Fruit fly (Drosophila melanogaster) whole organism, embryonic: ENCODE results near the gene Wdr59.

Experiments used
- Ada2b ChIP-seq: fragments of 200-800 bp; sonication (Bioruptor generic); IDR thresholded peaks from 2 replicates; pipeline ENCODE4 v1.3.6; 2022; ENCODE audit warnings: missing biosample characterization, missing genetic modification characterization
- B-H1 ChIP-seq: fragments of 200-800 bp; sonication (Bioruptor generic); IDR thresholded peaks from 3 replicates; pipeline ENCODE4 v1.3.6; 2022; ENCODE audit warnings: missing biosample characterization, missing genetic modification characterization
- Bteb2 ChIP-seq: fragments of 200-800 bp; sonication (Bioruptor generic); optimal IDR thresholded peaks from 2 replicates; lab custom pipeline; 2016; ENCODE audit warnings: missing biosample characterization, missing genetic modification characterization
- CG12659 ChIP-seq: fragments of 200-800 bp; sonication (Bioruptor generic); optimal IDR thresholded peaks from 3 replicates; lab custom pipeline; 2017; ENCODE audit warnings: mild to moderate bottlenecking, missing biosample characterization, missing genetic modification reagents, missing genetic modification characterization
- CG13775 ChIP-seq: fragments of 200-800 bp; sonication (Bioruptor generic); optimal IDR thresholded peaks from 3 replicates; lab custom pipeline; 2017; ENCODE audit warnings: missing biosample characterization, mild to moderate bottlenecking, missing genetic modification characterization
- CG15514 ChIP-seq: fragments of 200-800 bp; sonication (Bioruptor generic); optimal IDR thresholded peaks from 3 replicates; lab custom pipeline; 2017; ENCODE audit warnings: missing biosample characterization, missing genetic modification characterization, mild to moderate bottlenecking, moderate library complexity, missing genetic modification reagents
- CG16779 ChIP-seq: fragments of 200-800 bp; sonication (Bioruptor generic); IDR thresholded peaks from 2 replicates; pipeline ENCODE4 v1.3.6; 2022; ENCODE audit warnings: missing biosample characterization, missing genetic modification characterization
- CG16815 ChIP-seq: fragments of 200-800 bp; sonication (Bioruptor generic); optimal IDR thresholded peaks from 3 replicates; lab custom pipeline; 2017; ENCODE audit warnings: missing biosample characterization, mild to moderate bottlenecking, missing genetic modification characterization
- CG2712 ChIP-seq: fragments of 200-800 bp; optimal IDR thresholded peaks from 3 replicates; lab custom pipeline; 2019; ENCODE audit warnings: missing biosample characterization, mild to moderate bottlenecking, missing genetic modification characterization, moderate library complexity
- CG2875 ChIP-seq: fragments of 200-800 bp; sonication (Bioruptor generic); optimal IDR thresholded peaks from 2 replicates; lab custom pipeline; 2017; ENCODE audit warnings: missing biosample characterization, mild to moderate bottlenecking, missing genetic modification characterization, missing genetic modification reagents
- CG32532 ChIP-seq: fragments of 200-800 bp; sonication (Bioruptor generic); IDR thresholded peaks from 2 replicates; pipeline ENCODE4 v1.3.6; 2022; ENCODE audit warnings: missing biosample characterization, missing genetic modification characterization
- CG3407 ChIP-seq: fragments of 200-800 bp; sonication (Bioruptor generic); optimal IDR thresholded peaks from 2 replicates; lab custom pipeline; 2018; ENCODE audit warnings: missing biosample characterization, mild to moderate bottlenecking, missing genetic modification characterization
- CG34224 ChIP-seq: fragments of 200-800 bp; sonication (Bioruptor generic); IDR thresholded peaks from 3 replicates; pipeline ENCODE4 v1.3.6; 2022; ENCODE audit warnings: missing biosample characterization, missing genetic modification characterization; ENCODE audit not compliant: partially characterized antibody
- CG6254 ChIP-seq: fragments of 200-800 bp; sonication (Bioruptor generic); optimal IDR thresholded peaks from 3 replicates; lab custom pipeline; 2017; ENCODE audit warnings: mild to moderate bottlenecking, missing biosample characterization, missing genetic modification reagents, missing genetic modification characterization
- CG6689 ChIP-seq: fragments of 200-800 bp; sonication (Bioruptor generic); IDR thresholded peaks from 2 replicates; pipeline ENCODE4 v1.3.6; 2022; ENCODE audit warnings: missing biosample characterization, missing genetic modification characterization
- CG7372 ChIP-seq: fragments of 200-800 bp; sonication (Bioruptor generic); IDR thresholded peaks from 2 replicates; pipeline ENCODE4 v1.3.6; 2022; ENCODE audit warnings: missing biosample characterization, missing genetic modification characterization
- CG7786 ChIP-seq: fragments of 200-800 bp; sonication (Bioruptor generic); optimal IDR thresholded peaks from 2 replicates; lab custom pipeline; 2016; ENCODE audit warnings: missing biosample characterization, missing genetic modification characterization
- CG7928 ChIP-seq: fragments of 200-800 bp; sonication (Bioruptor generic); optimal IDR thresholded peaks from 2 replicates; lab custom pipeline; 2017; ENCODE audit warnings: missing biosample characterization, mild to moderate bottlenecking, missing genetic modification characterization
- CG9437 ChIP-seq: fragments of 200-800 bp; sonication (Bioruptor generic); optimal IDR thresholded peaks from 2 replicates; lab custom pipeline; 2018; ENCODE audit warnings: missing biosample characterization, mild to moderate bottlenecking, missing genetic modification characterization
- D19A ChIP-seq: fragments of 200-800 bp; optimal IDR thresholded peaks from 3 replicates; lab custom pipeline; 2019; ENCODE audit warnings: missing biosample characterization, mild to moderate bottlenecking, missing genetic modification characterization, moderate library complexity
- Dek ChIP-seq: fragments of 200-800 bp; sonication (Bioruptor generic); optimal IDR thresholded peaks from 3 replicates; lab custom pipeline; 2019; ENCODE audit warnings: missing biosample characterization, mild to moderate bottlenecking, missing genetic modification characterization, moderate library complexity
- E2f2 ChIP-seq: fragments of 200-800 bp; sonication (Bioruptor generic); IDR thresholded peaks from 2 replicates; pipeline ENCODE4 v1.3.6; 2022; ENCODE audit warnings: missing biosample characterization, missing genetic modification characterization
- Gug ChIP-seq: fragments of 200-800 bp; sonication (Bioruptor generic); IDR thresholded peaks from 4 replicates; pipeline ENCODE4 v1.3.6; 2022; ENCODE audit warnings: missing biosample characterization, missing genetic modification characterization
- HLH3B ChIP-seq: fragments of 200-800 bp; sonication (Bioruptor generic); IDR thresholded peaks from 2 replicates; pipeline ENCODE4 v1.3.6; 2022; ENCODE audit warnings: missing biosample characterization, missing genetic modification characterization
- HLH4C ChIP-seq: fragments of 200-800 bp; sonication (Bioruptor generic); IDR thresholded peaks from 3 replicates; pipeline ENCODE4 v1.3.6; 2022; ENCODE audit warnings: missing biosample characterization, missing genetic modification characterization; ENCODE audit not compliant: partially characterized antibody
- Hr51 ChIP-seq, 2 experiments: fragments of 200-800 bp; sonication (Bioruptor generic); optimal IDR thresholded peaks; 2 replicates in 1 of 2; 3 replicates in 1 of 2; lab custom pipeline; 2016 to 2018; ENCODE audit warnings: missing biosample characterization in 2 of 2, missing genetic modification characterization in 2 of 2, mild to moderate bottlenecking in 1 of 2, moderate library complexity in 1 of 2
- Lhr ChIP-seq: fragments of 200-800 bp; sonication (Bioruptor generic); optimal IDR thresholded peaks from 3 replicates; lab custom pipeline; 2017; ENCODE audit warnings: mild to moderate bottlenecking, missing biosample characterization, missing genetic modification reagents, missing genetic modification characterization
- Oaz ChIP-seq: fragments of 200-800 bp; sonication (Bioruptor generic); IDR thresholded peaks from 2 replicates; pipeline ENCODE4 v1.3.6; 2022; ENCODE audit warnings: missing biosample characterization, missing genetic modification characterization
- Opbp ChIP-seq: fragments of 200-800 bp; sonication (Bioruptor generic); IDR thresholded peaks from 3 replicates; pipeline ENCODE4 v1.3.6; 2022; ENCODE audit warnings: missing biosample characterization, missing genetic modification characterization; ENCODE audit not compliant: partially characterized antibody
- Ptx1 ChIP-seq: fragments of 200-800 bp; sonication (Bioruptor generic); IDR thresholded peaks from 2 replicates; pipeline ENCODE4 v1.3.6; 2022; ENCODE audit warnings: missing biosample characterization, missing genetic modification characterization
- Ssrp ChIP-seq: fragments of 200-800 bp; sonication (Bioruptor generic); optimal IDR thresholded peaks from 2 replicates; lab custom pipeline; 2018; ENCODE audit warnings: missing biosample characterization, mild to moderate bottlenecking, missing genetic modification characterization, moderate library complexity
- al ChIP-seq: fragments of 200-800 bp; sonication (Bioruptor generic); IDR thresholded peaks from 2 replicates; pipeline ENCODE4 v1.3.6; 2022; ENCODE audit warnings: missing biosample characterization, missing genetic modification characterization
- ase ChIP-seq: fragments of 200-800 bp; sonication (Bioruptor generic); IDR thresholded peaks from 3 replicates; pipeline ENCODE4 v1.3.6; 2022; ENCODE audit warnings: missing biosample characterization, missing genetic modification characterization
- ato ChIP-seq: fragments of 200-800 bp; sonication (Bioruptor generic); IDR thresholded peaks from 2 replicates; pipeline ENCODE4 v1.3.6; 2022; ENCODE audit warnings: missing biosample characterization, missing genetic modification characterization; ENCODE audit not compliant: partially characterized antibody
- az2 ChIP-seq: fragments of 200-800 bp; sonication (Bioruptor generic); optimal IDR thresholded peaks from 3 replicates; lab custom pipeline; 2016; ENCODE audit warnings: missing biosample characterization, missing genetic modification characterization
- bcd ChIP-seq: fragments of 200-800 bp; sonication (Bioruptor generic); optimal IDR thresholded peaks from 2 replicates; lab custom pipeline; 2017; ENCODE audit warnings: missing biosample characterization, mild to moderate bottlenecking, missing genetic modification characterization
- cato ChIP-seq: fragments of 200-800 bp; sonication (Bioruptor generic); optimal IDR thresholded peaks from 2 replicates; lab custom pipeline; 2016; ENCODE audit warnings: missing biosample characterization, missing genetic modification characterization, borderline replicate concordance
- cg ChIP-seq: fragments of 200-800 bp; sonication (Bioruptor generic); optimal IDR thresholded peaks from 3 replicates; lab custom pipeline; 2019; ENCODE audit warnings: missing biosample characterization, mild to moderate bottlenecking, missing genetic modification characterization, moderate library complexity
- chn ChIP-seq: fragments of 200-800 bp; sonication (Bioruptor generic); optimal IDR thresholded peaks from 2 replicates; lab custom pipeline; 2016; ENCODE audit warnings: missing biosample characterization, missing genetic modification characterization
- fd96Cb ChIP-seq: fragments of 200-800 bp; sonication (Bioruptor generic); optimal IDR thresholded peaks from 2 replicates; lab custom pipeline; 2018; ENCODE audit warnings: missing biosample characterization, mild to moderate bottlenecking, missing genetic modification characterization, moderate library complexity
- fru ChIP-seq: fragments of >200 bp; optimal IDR thresholded peaks from 2 replicates; lab custom pipeline; 2017
- insv ChIP-seq, 2 experiments: fragments of 200-800 bp; sonication (Bioruptor generic); optimal IDR thresholded peaks; 3 replicates each; lab custom pipeline; 2016 to 2018; ENCODE audit warnings: missing biosample characterization in 2 of 2, missing genetic modification characterization in 2 of 2
- lab ChIP-seq: fragments of 200-800 bp; sonication (Bioruptor generic); optimal IDR thresholded peaks from 3 replicates; lab custom pipeline; 2017; ENCODE audit warnings: missing biosample characterization, missing genetic modification characterization, mild to moderate bottlenecking, moderate library complexity, missing genetic modification reagents
- mam ChIP-seq: fragments of 200-800 bp; sonication (Bioruptor generic); optimal IDR thresholded peaks from 3 replicates; lab custom pipeline; 2016; ENCODE audit warnings: missing biosample characterization, missing genetic modification characterization
- pnt ChIP-seq: fragments of 200-800 bp; sonication (Bioruptor generic); optimal IDR thresholded peaks from 3 replicates; lab custom pipeline; 2016; ENCODE audit warnings: missing biosample characterization, missing genetic modification characterization
- sd ChIP-seq: fragments of 200-800 bp; sonication (Bioruptor generic); optimal IDR thresholded peaks from 3 replicates; lab custom pipeline; 2018; ENCODE audit warnings: missing biosample characterization, mild to moderate bottlenecking, missing genetic modification characterization, moderate library complexity
- seq ChIP-seq: fragments of 200-800 bp; sonication (Bioruptor generic); IDR thresholded peaks from 2 replicates; pipeline ENCODE4 v1.3.6; 2022; ENCODE audit warnings: missing biosample characterization, missing genetic modification characterization
- shn ChIP-seq: fragments of 200-800 bp; sonication (Bioruptor generic); optimal IDR thresholded peaks from 3 replicates; lab custom pipeline; 2016; ENCODE audit warnings: missing biosample characterization, missing genetic modification characterization
- ttk ChIP-seq: fragments of 200-800 bp; sonication (Bioruptor generic); IDR thresholded peaks from 2 replicates; pipeline ENCODE4 v2.1.2; 2022; ENCODE audit warnings: missing biosample characterization, missing genetic modification characterization

The Wdr59 gene

DNA sequence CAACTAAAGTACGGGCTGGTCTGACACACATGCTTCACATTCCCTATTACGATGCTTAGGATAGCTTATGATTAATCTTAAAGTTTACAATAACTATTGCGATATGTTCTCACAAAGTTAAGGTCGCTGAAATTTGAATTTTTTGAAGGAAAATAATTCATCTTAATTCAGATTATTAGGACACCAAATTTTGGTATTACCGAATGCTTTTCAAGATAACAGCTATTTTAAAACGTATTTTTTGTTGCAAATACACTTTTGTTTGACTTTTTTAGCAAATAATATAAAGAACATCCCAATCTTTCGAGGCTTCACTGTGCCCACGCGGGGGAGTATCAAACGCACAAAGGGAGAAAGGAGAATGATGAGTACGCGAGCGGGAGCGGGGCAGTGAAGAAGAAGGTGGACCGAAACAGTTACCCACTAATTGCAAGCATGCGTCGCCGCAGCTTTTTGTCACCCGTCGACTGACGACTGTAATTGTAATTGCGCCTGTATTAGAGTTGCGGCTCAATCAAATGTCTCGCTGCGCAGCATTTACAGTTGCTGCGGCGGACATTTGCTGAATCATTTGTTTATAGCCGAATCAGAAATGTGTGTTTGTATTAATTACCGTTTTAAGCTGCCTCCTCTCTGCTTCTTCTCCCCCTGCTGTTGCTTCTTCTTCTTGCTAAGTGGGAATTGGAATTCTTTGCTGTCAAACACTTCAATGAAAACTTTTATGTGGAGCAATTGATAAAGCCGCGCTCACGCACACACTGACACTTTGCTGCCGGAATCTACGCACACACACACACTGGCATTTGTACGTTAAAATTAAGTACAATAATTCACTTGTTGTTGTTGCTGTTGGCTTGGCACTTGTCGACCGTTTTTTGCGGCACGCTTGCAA lies 25.1 kb upstream of the Wdr59 start (continued):
- TF ChIP-seq insv (GFP tag; optimal IDR thresholded peaks at IDR 0.05; lab: Kevin White, UChicago) (no peak), chn (GFP tag; lab: Kevin White, UChicago) (no peak), Bteb2 (GFP tag; lab: Kevin White, UChicago) (no peak), Oaz (GFP tag; lab: Robert Waterston, UW) (no peak), Ptx1 (GFP tag; lab: Robert Waterston, UW) (peak; percentile 44; the same call in 1 of the 2 replicates), CG32532 (GFP tag; lab: Robert Waterston, UW) (0 out of 2 replicates have a peak, but pooled peaks have one; percentile 36), Gug (GFP tag; lab: Robert Waterston, UW) (no peak), CG9437 (no peak), D19A (tag; lab: Kevin White, UChicago) (no peak), Ada2b (no peak), CG7786 (GFP tag; lab: Kevin White, UChicago) (peak; percentile 19), CG13775 (GFP tag; lab: Kevin White, UChicago) (no peak), ase (GFP tag; lab: Robert Waterston, UW) (no peak), CG15514 (GFP tag; lab: Kevin White, UChicago) (peak; percentile 11), CG34224 (GFP tag; lab: Robert Waterston, UW) (no peak), seq (GFP tag; lab: Robert Waterston, UW) (peak; percentile 29; the same call in 1 of the 2 replicates), CG7928 (GFP tag; lab: Kevin White, UChicago) (peak; percentile 6), CG2712 (tag; lab: Kevin White, UChicago) (peak; percentile 5), Dek (tag; lab: Kevin White, UChicago) (no peak), ttk (no peak), Hr51 (GFP tag; optimal IDR thresholded peaks at IDR 0.05; lab: Kevin White, UChicago) (peak in 1 of 2 experiments; percentile 12), mam (GFP tag; lab: Kevin White, UChicago) (peak; percentile 33), sd (tag; lab: Kevin White, UChicago) (peak; percentile 51), al (GFP tag; lab: Robert Waterston, UW) (peak; percentile 24; the same call in 1 of the 2 replicates), cato (GFP tag; lab: Kevin White, UChicago) (no peak), CG16815 (GFP tag; lab: Kevin White, UChicago) (peak; percentile 31), cg (GFP tag; lab: Kevin White, UChicago) (peak; percentile 73), CG2875 (no peak), fru (lab: Kevin White, UChicago) (no peak), CG6254 (GFP tag; lab: Kevin White, UChicago) (no peak), bcd (GFP tag; lab: Kevin White, UChicago) (peak; percentile 21), E2f2 (no peak), B-H1 (GFP tag; lab: Robert Waterston, UW) (no peak), az2 (GFP tag; lab: Kevin White, UChicago) (peak; percentile 4), pnt (no peak), ato (GFP tag; lab: Robert Waterston, UW) (no peak), lab (GFP tag; lab: Kevin White, UChicago) (peak; percentile 3), Lhr (GFP tag; lab: Kevin White, UChicago) (no peak), HLH4C (GFP tag; lab: Robert Waterston, UW) (no peak), CG6689 (GFP tag; lab: Robert Waterston, UW) (no peak), CG3407 (GFP tag; lab: Kevin White, UChicago) (no peak), CG7372 (GFP tag; lab: Robert Waterston, UW) (no peak), CG16779 (GFP tag; lab: Robert Waterston, UW) (no peak), Opbp (GFP tag; lab: Robert Waterston, UW) (no peak), HLH3B (GFP tag; lab: Robert Waterston, UW) (no peak), shn (GFP tag; lab: Kevin White, UChicago) (no peak), CG12659 (GFP tag; lab: Kevin White, UChicago) (no peak), fd96Cb (no peak), Ssrp (no peak)
